Fruit fly (Drosophila melanogaster) whole organism, wandering third instar larva: ENCODE data around the gene Hrd3.

Source experiments
- CrebA ChIP-seq: fragments of 200-800 bp; sonication (Bioruptor generic); optimal IDR thresholded peaks from 2 replicates; lab custom pipeline; 2016; ENCODE audit warnings: missing biosample characterization, mild to moderate bottlenecking, missing genetic modification characterization, borderline replicate concordance
- Dfd ChIP-seq: fragments of >200 bp; optimal IDR thresholded peaks from 2 replicates; lab custom pipeline; 2017; ENCODE audit warnings: missing biosample characterization, missing genetic modification characterization
- Hr78 ChIP-seq: fragments of >200 bp; optimal IDR thresholded peaks from 2 replicates; lab custom pipeline; 2017; ENCODE audit warnings: missing biosample characterization, missing genetic modification characterization
- Hr83 ChIP-seq: fragments of 200-300 bp; sonication (Bioruptor generic); optimal IDR thresholded peaks from 2 replicates; lab custom pipeline; 2016; ENCODE audit warnings: missing biosample characterization, mild to moderate bottlenecking, missing genetic modification characterization, moderate library complexity; ENCODE audit not compliant: poor library complexity, severe bottlenecking
- Jra ChIP-seq: sonication (Bioruptor generic); optimal IDR thresholded peaks from 2 replicates; lab custom pipeline; 2016; ENCODE audit warnings: missing biosample characterization, missing genetic modification characterization
- Rel ChIP-seq, 2 experiments: fragments of 200-800 bp; sonication (Bioruptor generic) in 1 of 2; optimal IDR thresholded peaks; 2 replicates in 1 of 2; 3 replicates in 1 of 2; lab custom pipeline; 2016 to 2019; ENCODE audit warnings: mild to moderate bottlenecking in 2 of 2, missing biosample characterization in 2 of 2, missing genetic modification characterization in 2 of 2, moderate library complexity in 1 of 2
- Vsx2 ChIP-seq: fragments of 200-300, 225-300 bp; sonication (Bioruptor generic); optimal IDR thresholded peaks from 2 replicates; lab custom pipeline; 2018; ENCODE audit warnings: missing biosample characterization, missing genetic modification characterization; ENCODE audit not compliant: partially characterized antibody
- br ChIP-seq: fragments of 200-800 bp; sonication (Bioruptor generic); optimal IDR thresholded peaks from 2 replicates; lab custom pipeline; 2016; ENCODE audit warnings: missing biosample characterization, missing genetic modification characterization
- psq ChIP-seq: fragments of 200-800 bp; sonication (Bioruptor generic); optimal IDR thresholded peaks from 3 replicates; lab custom pipeline; 2017; ENCODE audit warnings: missing biosample characterization, mild to moderate bottlenecking, missing genetic modification characterization, moderate library complexity
- usp ChIP-seq: fragments of >200 bp; optimal IDR thresholded peaks from 2 replicates; lab custom pipeline; 2017; ENCODE audit warnings: missing biosample characterization, missing genetic modification characterization

dm6 chr3R:23733771-23734170 is 24.6 kb downstream of the Hrd3 start:
- TF ChIP-seq Hr78 (GFP tag; lab: Kevin White, UChicago) (no peak), psq (GFP tag; lab: Kevin White, UChicago) (no peak), CrebA (GFP tag; lab: Kevin White, UChicago) (no peak), Hr83 (GFP tag; lab: Kevin White, UChicago) (no peak), Dfd (GFP tag; lab: Kevin White, UChicago) (no peak), Rel (GFP tag; optimal IDR thresholded peaks at IDR 0.05; lab: Kevin White, UChicago) (no peak), Rel (tag; optimal IDR thresholded peaks at IDR 0.05; lab: Kevin White, UChicago) (no peak), usp (GFP tag; lab: Kevin White, UChicago) (no peak), Jra (no peak), br (GFP tag; lab: Kevin White, UChicago) (no peak), Vsx2 (GFP tag; lab: Kevin White, UChicago) (no peak)
